Worm (Caenorhabditis elegans): Measurements from ENCODE around the gene elt-3.

elt-3 gene

DNA sequence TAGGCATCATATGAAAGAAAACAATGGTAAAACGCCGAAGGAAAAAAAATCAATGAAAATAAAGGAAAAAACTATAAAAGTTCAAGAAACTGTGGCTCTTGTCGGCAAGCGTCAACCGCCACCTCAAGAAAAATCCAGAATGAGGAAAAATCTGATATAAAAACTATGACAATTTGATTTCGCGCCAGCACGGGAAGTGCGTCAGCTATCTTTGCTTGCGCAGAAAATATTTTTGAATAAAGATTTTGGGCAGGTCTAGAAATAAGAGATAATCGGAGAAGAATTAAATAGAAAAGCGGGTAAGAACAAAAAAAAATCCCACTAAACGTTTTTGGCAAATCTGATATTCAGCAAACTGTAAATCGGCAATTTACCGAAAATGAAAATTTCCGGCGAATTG, 16.5 kb upstream of the elt-3 start:
- TF ChIP-seq cnd-1 (tag; optimal IDR thresholded peaks at IDR 0.05) (no peak), nhr-28 (tag; optimal IDR thresholded peaks at IDR 0.05) (no peak)

DNA sequence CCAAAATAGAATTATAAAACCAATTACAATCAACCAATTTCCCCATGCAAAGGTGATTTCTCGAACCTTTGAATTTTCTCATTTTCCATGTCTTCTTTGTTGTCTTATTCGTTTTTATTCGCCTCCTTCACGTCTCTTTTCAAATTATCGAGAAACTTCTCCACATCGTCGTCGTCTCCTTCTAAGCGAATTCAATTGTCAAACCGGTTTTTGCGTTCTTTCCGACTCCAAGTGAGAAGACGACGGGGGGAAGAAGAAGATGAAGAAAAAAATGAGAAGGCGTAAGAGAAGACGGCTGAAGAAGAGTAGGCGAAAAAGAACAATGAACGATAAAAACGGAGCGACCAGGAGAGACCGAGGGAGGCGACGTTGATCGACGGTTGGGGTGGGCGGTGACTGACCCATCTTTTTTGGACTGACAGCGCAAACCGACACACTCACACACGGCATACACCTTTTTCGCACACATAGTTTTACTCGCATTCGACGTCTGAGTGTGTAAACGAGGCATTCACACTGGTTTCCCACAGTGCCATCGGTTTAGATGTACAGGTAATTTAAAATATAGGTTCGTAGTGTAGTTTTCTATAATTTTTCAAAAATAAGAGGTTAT, 14.2 kb upstream of the elt-3 start:
- peak; percentile 52 for TF ChIP-seq ces-1 (GFP tag; optimal IDR thresholded peaks at IDR 0.05)
- no peak for TF ChIP-seq ceh-83 (GFP tag; optimal IDR thresholded peaks at IDR 0.05)
- TF ChIP-seq cnd-1 (tag; optimal IDR thresholded peaks at IDR 0.05) = no peak
- peak; percentile 51 for TF ChIP-seq elt-3 (tag; optimal IDR thresholded peaks at IDR 0.05)
- peak; percentile 31 for TF ChIP-seq nhr-237 (tag; optimal IDR thresholded peaks at IDR 0.05)
- no peak for TF ChIP-seq nhr-76 (tag; optimal IDR thresholded peaks at IDR 0.05)

DNA sequence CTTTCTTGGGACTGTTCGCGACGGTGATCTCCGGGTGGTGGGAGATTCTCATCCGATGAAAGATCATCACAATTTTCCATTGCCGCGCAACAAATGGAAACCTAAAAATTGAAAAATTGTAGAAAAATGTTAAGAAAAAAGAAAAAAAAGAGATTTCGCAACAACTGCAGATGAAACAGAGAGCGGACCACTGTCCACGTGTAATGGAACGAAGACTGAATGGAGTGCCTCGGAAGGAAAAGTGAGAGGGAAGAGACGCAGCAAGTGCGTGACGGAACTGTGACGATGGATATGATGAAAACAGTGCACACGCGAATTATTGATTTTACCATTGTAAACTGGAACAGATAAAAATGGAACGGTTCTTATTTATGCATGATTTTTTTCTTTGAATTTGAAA, 8.6 kb upstream of the elt-3 start, which contains the start of gene meg-2:
Gene meg-2 (minus strand): TSS at position 101 of the 400 bp plus-strand sequence.
- TF ChIP-seq mab-5 (tag; optimal IDR thresholded peaks at IDR 0.05) = no peak
- TF ChIP-seq M03D4.4 (tag; optimal IDR thresholded peaks at IDR 0.05) = no peak
- no peak for TF ChIP-seq ceh-39 (tag; optimal IDR thresholded peaks at IDR 0.05)
- no peak for TF ChIP-seq mep-1 (tag; optimal IDR thresholded peaks at IDR 0.05)
- TF ChIP-seq sem-2 (GFP tag; optimal IDR thresholded peaks at IDR 0.05) = no peak
- no peak for TF ChIP-seq ceh-43 (GFP tag; optimal IDR thresholded peaks at IDR 0.05)
- no peak for TF ChIP-seq mls-2 (tag; optimal IDR thresholded peaks at IDR 0.05)
- TF ChIP-seq ztf-11 (tag; optimal IDR thresholded peaks at IDR 0.05) = no peak
- no peak for TF ChIP-seq unc-39 (tag; optimal IDR thresholded peaks at IDR 0.05)
- TF ChIP-seq ceh-83 (GFP tag; optimal IDR thresholded peaks at IDR 0.05) = no peak
- no peak for TF ChIP-seq unc-120 (tag; optimal IDR thresholded peaks at IDR 0.05; ENCODE audit: poor library complexity, severe bottlenecking)
- TF ChIP-seq elt-3 (tag; optimal IDR thresholded peaks at IDR 0.05) = no peak
- no peak for TF ChIP-seq nhr-2 (tag; optimal IDR thresholded peaks at IDR 0.05)
- no peak for TF ChIP-seq hlh-1 (tag; optimal IDR thresholded peaks at IDR 0.05)
- no peak for TF ChIP-seq nhr-237 (tag; optimal IDR thresholded peaks at IDR 0.05)
- TF ChIP-seq ces-1 (GFP tag; optimal IDR thresholded peaks at IDR 0.05) = no peak
- TF ChIP-seq tbx-8 (GFP tag; optimal IDR thresholded peaks at IDR 0.05) = no peak
- no peak for TF ChIP-seq ham-2 (GFP tag; optimal IDR thresholded peaks at IDR 0.05)
- TF ChIP-seq zip-8 (tag; optimal IDR thresholded peaks at IDR 0.05) = no peak
- no peak for TF ChIP-seq cnd-1 (tag; optimal IDR thresholded peaks at IDR 0.05)

DNA sequence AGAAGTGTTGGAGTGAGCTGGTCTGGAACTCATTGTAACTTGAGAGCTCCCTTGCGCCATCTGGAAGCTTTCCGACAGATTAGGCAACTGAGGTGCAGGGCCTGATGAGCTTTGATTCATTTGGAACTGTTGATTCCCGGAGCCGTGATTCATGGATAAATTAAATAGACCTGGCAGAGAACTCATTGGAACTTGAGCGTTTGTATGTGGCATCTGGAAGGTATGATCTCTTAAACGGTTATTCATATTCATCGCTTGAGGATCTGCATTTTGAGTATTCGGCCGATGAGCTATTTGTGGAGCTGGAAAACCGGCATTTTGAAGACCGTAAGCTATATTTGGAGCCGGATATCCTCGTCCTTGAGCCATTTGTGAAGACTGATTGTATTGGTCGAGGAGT, 6.1 kb upstream of the elt-3 start:
- TF ChIP-seq flh-1 (GFP tag; optimal IDR thresholded peaks at IDR 0.05) = no peak
- TF ChIP-seq mab-5 (tag; optimal IDR thresholded peaks at IDR 0.05) = no peak
- no peak for TF ChIP-seq nhr-237 (tag; optimal IDR thresholded peaks at IDR 0.05)
- TF ChIP-seq M03D4.4 (tag; optimal IDR thresholded peaks at IDR 0.05) = no peak
- no peak for TF ChIP-seq lsy-2 (tag; optimal IDR thresholded peaks at IDR 0.05)
- TF ChIP-seq ceh-83 (GFP tag; optimal IDR thresholded peaks at IDR 0.05) = no peak
- TF ChIP-seq mls-2 (tag; optimal IDR thresholded peaks at IDR 0.05) = no peak
- TF ChIP-seq sem-2 (GFP tag; optimal IDR thresholded peaks at IDR 0.05) = no peak
- TF ChIP-seq unc-120 (tag; optimal IDR thresholded peaks at IDR 0.05; ENCODE audit: poor library complexity, severe bottlenecking) = no peak
- TF ChIP-seq ces-1 (GFP tag; optimal IDR thresholded peaks at IDR 0.05) = no peak
- no peak for TF ChIP-seq ztf-11 (tag; optimal IDR thresholded peaks at IDR 0.05)
- no peak for TF ChIP-seq zip-8 (tag; optimal IDR thresholded peaks at IDR 0.05)
- TF ChIP-seq unc-62 (GFP tag; optimal IDR thresholded peaks at IDR 0.05) = no peak
- no peak for TF ChIP-seq nhr-76 (tag; optimal IDR thresholded peaks at IDR 0.05)
- TF ChIP-seq tbx-8 (GFP tag; optimal IDR thresholded peaks at IDR 0.05) = no peak
- TF ChIP-seq unc-39 (tag; optimal IDR thresholded peaks at IDR 0.05) = no peak
- TF ChIP-seq blmp-1 (tag; optimal IDR thresholded peaks at IDR 0.05) = no peak
- no peak for TF ChIP-seq mep-1 (tag; optimal IDR thresholded peaks at IDR 0.05)
- no peak for TF ChIP-seq ham-2 (GFP tag; optimal IDR thresholded peaks at IDR 0.05)

DNA sequence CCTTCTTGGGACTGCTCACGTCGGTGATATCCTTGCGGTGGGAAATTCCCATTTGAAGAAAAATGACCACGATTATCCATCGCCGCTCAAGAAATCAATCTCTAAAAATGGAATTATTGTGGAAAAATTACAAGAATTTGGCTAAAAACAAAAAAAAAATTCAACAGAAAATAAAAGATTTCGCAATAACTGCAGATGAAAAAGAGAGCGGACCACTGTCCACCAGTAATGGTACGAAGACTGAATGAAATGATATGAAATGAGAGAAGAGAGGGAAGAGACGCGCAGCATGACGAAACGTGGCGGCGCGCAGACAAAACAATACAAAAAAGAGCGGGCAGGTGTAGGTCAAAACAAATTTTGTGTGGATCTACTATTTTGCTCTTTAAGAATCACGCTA, 5.1 kb upstream of the elt-3 start, which contains the start of gene meg-1:
Gene meg-1 (minus strand): TSS at position 101 of the 400 bp plus-strand sequence.
- no peak for TF ChIP-seq nhr-2 (tag; optimal IDR thresholded peaks at IDR 0.05)
- no peak for TF ChIP-seq blmp-1 (tag; optimal IDR thresholded peaks at IDR 0.05)
- no peak for TF ChIP-seq lin-32 (GFP tag; optimal IDR thresholded peaks at IDR 0.05)
- no peak for TF ChIP-seq nhr-237 (tag; optimal IDR thresholded peaks at IDR 0.05)
- TF ChIP-seq M03D4.4 (tag; optimal IDR thresholded peaks at IDR 0.05) = no peak
- TF ChIP-seq ztf-11 (tag; optimal IDR thresholded peaks at IDR 0.05) = no peak
- TF ChIP-seq sptf-1 (tag; optimal IDR thresholded peaks at IDR 0.05) = no peak
- no peak for TF ChIP-seq lin-13 (tag; optimal IDR thresholded peaks at IDR 0.05)
- no peak for TF ChIP-seq ham-2 (GFP tag; optimal IDR thresholded peaks at IDR 0.05)
- no peak for TF ChIP-seq flh-1 (GFP tag; optimal IDR thresholded peaks at IDR 0.05)
- no peak for TF ChIP-seq nhr-76 (tag; optimal IDR thresholded peaks at IDR 0.05)
- TF ChIP-seq ces-1 (GFP tag; optimal IDR thresholded peaks at IDR 0.05) = no peak
- no peak for TF ChIP-seq pha-4 (tag; optimal IDR thresholded peaks at IDR 0.05)
- TF ChIP-seq mls-2 (tag; optimal IDR thresholded peaks at IDR 0.05) = no peak
- TF ChIP-seq ceh-39 (tag; optimal IDR thresholded peaks at IDR 0.05) = no peak
- no peak for TF ChIP-seq mep-1 (tag; optimal IDR thresholded peaks at IDR 0.05)
- TF ChIP-seq sem-2 (GFP tag; optimal IDR thresholded peaks at IDR 0.05) = no peak
